Fruit fly (Drosophila melanogaster) whole organism, prepupa: Measurements from ENCODE around the gene CG6791.

Experiments used
- Blimp-1 ChIP-seq: fragments of 200-800 bp; sonication (Bioruptor generic); optimal IDR thresholded peaks from 3 replicates; lab custom pipeline; 2017; ENCODE audit warnings: missing biosample characterization, missing genetic modification characterization, mild to moderate bottlenecking, moderate library complexity, missing genetic modification reagents
- CG10631 ChIP-seq: fragments of 200-800 bp; sonication (Bioruptor generic); optimal IDR thresholded peaks from 2 replicates; lab custom pipeline; 2016; ENCODE audit warnings: missing biosample characterization, missing genetic modification characterization
- CG10669 ChIP-seq: fragments of 200-800 bp; sonication (Bioruptor generic); optimal IDR thresholded peaks from 3 replicates; lab custom pipeline; 2018; ENCODE audit warnings: missing biosample characterization, mild to moderate bottlenecking, missing genetic modification characterization, moderate library complexity
- CG11762 ChIP-seq: fragments of 200-800 bp; sonication (Bioruptor generic); optimal IDR thresholded peaks from 3 replicates; lab custom pipeline; 2016; ENCODE audit warnings: missing biosample characterization, missing genetic modification characterization; ENCODE audit not compliant: insufficient read depth
- CG11902 ChIP-seq: fragments of 200-800 bp; sonication (Bioruptor generic); optimal IDR thresholded peaks from 3 replicates; lab custom pipeline; 2016; ENCODE audit warnings: missing biosample characterization, missing genetic modification characterization
- CG1621 ChIP-seq: fragments of 200-800 bp; sonication (Bioruptor generic); optimal IDR thresholded peaks from 3 replicates; lab custom pipeline; 2018; ENCODE audit warnings: missing biosample characterization, mild to moderate bottlenecking, missing genetic modification characterization
- CG16779 ChIP-seq: fragments of 200-800 bp; sonication (Bioruptor generic); optimal IDR thresholded peaks from 3 replicates; lab custom pipeline; 2017; ENCODE audit warnings: missing biosample characterization, mild to moderate bottlenecking, missing genetic modification characterization
- CG3032 ChIP-seq: fragments of 200-800 bp; optimal IDR thresholded peaks from 2 replicates; lab custom pipeline; 2019; ENCODE audit warnings: missing biosample characterization, mild to moderate bottlenecking, missing genetic modification characterization, moderate library complexity
- CG31627 ChIP-seq: fragments of 200-800 bp; sonication (Bioruptor generic); optimal IDR thresholded peaks from 3 replicates; lab custom pipeline; 2016; ENCODE audit warnings: missing biosample characterization, missing genetic modification characterization
- CG32006 ChIP-seq: fragments of 200-800 bp; sonication (Bioruptor generic); optimal IDR thresholded peaks from 3 replicates; lab custom pipeline; 2017; ENCODE audit warnings: missing biosample characterization, mild to moderate bottlenecking, missing genetic modification characterization
- CG34406 ChIP-seq: fragments of 200-800 bp; sonication (Bioruptor generic); optimal IDR thresholded peaks from 3 replicates; lab custom pipeline; 2016; ENCODE audit warnings: missing biosample characterization, missing genetic modification characterization
- CG3919 ChIP-seq: fragments of 200-800 bp; sonication (Bioruptor generic); optimal IDR thresholded peaks from 3 replicates; lab custom pipeline; 2016; ENCODE audit warnings: missing biosample characterization, missing genetic modification characterization
- CG4318 ChIP-seq: fragments of 200-800 bp; sonication (Bioruptor generic); optimal IDR thresholded peaks from 3 replicates; lab custom pipeline; 2017; ENCODE audit warnings: missing biosample characterization, mild to moderate bottlenecking, missing genetic modification characterization
- CG6163 ChIP-seq: fragments of 200-800 bp; sonication (Bioruptor generic); IDR thresholded peaks from 3 replicates; pipeline ENCODE4 v1.3.6; 2022; ENCODE audit warnings: missing biosample characterization, missing genetic modification characterization
- CG6276 ChIP-seq: fragments of 200-800 bp; sonication (Bioruptor generic); optimal IDR thresholded peaks from 2 replicates; lab custom pipeline; 2017; ENCODE audit warnings: missing biosample characterization, mild to moderate bottlenecking, missing genetic modification characterization
- CG6792 ChIP-seq: fragments of 200-800 bp; sonication (Bioruptor generic); optimal IDR thresholded peaks from 3 replicates; lab custom pipeline; 2016; ENCODE audit warnings: missing biosample characterization, missing genetic modification characterization
- CG6808 ChIP-seq: fragments of 200-800 bp; sonication (Bioruptor generic); optimal IDR thresholded peaks from 3 replicates; lab custom pipeline; 2017; ENCODE audit warnings: missing biosample characterization, missing genetic modification characterization, mild to moderate bottlenecking, moderate library complexity, missing genetic modification reagents
- CG6854 ChIP-seq: fragments of 200-800 bp; sonication (Bioruptor generic); optimal IDR thresholded peaks from 2 replicates; lab custom pipeline; 2017; ENCODE audit warnings: missing biosample characterization, mild to moderate bottlenecking, missing genetic modification characterization
- CG7368 ChIP-seq: fragments of 200-800 bp; sonication (Bioruptor generic); optimal IDR thresholded peaks from 3 replicates; lab custom pipeline; 2016; ENCODE audit warnings: missing biosample characterization, missing genetic modification characterization
- CG8119 ChIP-seq: fragments of 200-800 bp; sonication (Bioruptor generic); IDR thresholded peaks from 3 replicates; pipeline ENCODE4 v1.3.6; 2022; ENCODE audit warnings: missing biosample characterization, missing genetic modification characterization
- CG8319 ChIP-seq: fragments of 200-800 bp; sonication (Bioruptor generic); optimal IDR thresholded peaks from 3 replicates; lab custom pipeline; 2016; ENCODE audit warnings: missing biosample characterization, missing genetic modification characterization
- CG8632 ChIP-seq: fragments of 200-800 bp; sonication (Bioruptor generic); optimal IDR thresholded peaks from 3 replicates; lab custom pipeline; 2016; ENCODE audit warnings: missing biosample characterization, missing genetic modification characterization
- CG9139 ChIP-seq: fragments of 200-800 bp; sonication (Bioruptor generic); optimal IDR thresholded peaks from 3 replicates; lab custom pipeline; 2017; ENCODE audit warnings: missing biosample characterization, mild to moderate bottlenecking, missing genetic modification characterization
- Eip75B ChIP-seq: fragments of 200-800 bp; sonication (Bioruptor generic); optimal IDR thresholded peaks from 3 replicates; lab custom pipeline; 2016; ENCODE audit warnings: missing biosample characterization, missing genetic modification characterization
- Eip78C ChIP-seq: fragments of 200-800 bp; sonication (Bioruptor generic); peaks from one replicate; lab custom pipeline; 2016; ENCODE audit warnings: missing biosample characterization, missing genetic modification characterization
- Eip93F ChIP-seq: fragments of 200-800 bp; sonication (Bioruptor generic); optimal IDR thresholded peaks from 2 replicates; lab custom pipeline; 2016; ENCODE audit warnings: missing biosample characterization, mild to moderate bottlenecking, missing genetic modification characterization
- Ets21C ChIP-seq: fragments of 200-800 bp; sonication (Bioruptor generic); optimal IDR thresholded peaks from 3 replicates; lab custom pipeline; 2016; ENCODE audit warnings: missing biosample characterization, missing genetic modification characterization
- Ets96B ChIP-seq: fragments of 200-800 bp; optimal IDR thresholded peaks from 2 replicates; lab custom pipeline; 2019; ENCODE audit warnings: missing biosample characterization, mild to moderate bottlenecking, missing genetic modification characterization, moderate library complexity
- Gug ChIP-seq: fragments of 200-800 bp; sonication (Bioruptor generic); IDR thresholded peaks from 2 replicates; pipeline ENCODE4 v1.3.6; 2022; ENCODE audit warnings: missing biosample characterization, missing genetic modification characterization
- Hr38 ChIP-seq: sonication (Bioruptor generic); optimal IDR thresholded peaks from 2 replicates; lab custom pipeline; 2016; ENCODE audit warnings: missing biosample characterization, missing genetic modification characterization
- Hr39 ChIP-seq: fragments of 200-800 bp; sonication (Bioruptor generic); optimal IDR thresholded peaks from 2 replicates; lab custom pipeline; 2016; ENCODE audit warnings: missing biosample characterization, missing genetic modification characterization
- Hr4 ChIP-seq: fragments of 200-800 bp; sonication (Bioruptor generic); optimal IDR thresholded peaks from 3 replicates; lab custom pipeline; 2016; ENCODE audit warnings: missing biosample characterization, missing genetic modification characterization
- Lpt ChIP-seq: fragments of 200-800 bp; sonication (Bioruptor generic); optimal IDR thresholded peaks from 3 replicates; lab custom pipeline; 2016; ENCODE audit warnings: missing biosample characterization, missing genetic modification characterization
- Met ChIP-seq: fragments of 200-800 bp; sonication (Bioruptor generic); optimal IDR thresholded peaks from 3 replicates; lab custom pipeline; 2016; ENCODE audit warnings: missing biosample characterization, missing genetic modification characterization
- Smox ChIP-seq: fragments of 200-800 bp; sonication (Bioruptor generic); optimal IDR thresholded peaks from 3 replicates; lab custom pipeline; 2016; ENCODE audit warnings: missing biosample characterization, missing genetic modification characterization
- Sox102F ChIP-seq: fragments of 200-800 bp; sonication (Bioruptor generic); optimal IDR thresholded peaks from 2 replicates; lab custom pipeline; 2016; ENCODE audit warnings: missing biosample characterization, mild to moderate bottlenecking, missing genetic modification characterization
- Sox14 ChIP-seq: fragments of 200-800 bp; sonication (Bioruptor generic); optimal IDR thresholded peaks from 3 replicates; lab custom pipeline; 2016; ENCODE audit warnings: missing biosample characterization, missing genetic modification characterization
- acj6 ChIP-seq: fragments of 200-800 bp; sonication (Bioruptor generic); optimal IDR thresholded peaks from 3 replicates; lab custom pipeline; 2016; ENCODE audit warnings: missing biosample characterization, missing genetic modification characterization
- cyc ChIP-seq: fragments of 200-800 bp; sonication (Bioruptor generic); optimal IDR thresholded peaks from 3 replicates; lab custom pipeline; 2016; ENCODE audit warnings: missing biosample characterization, missing genetic modification characterization
- dac ChIP-seq: fragments of 200-800 bp; sonication (Bioruptor generic); optimal IDR thresholded peaks from 2 replicates; lab custom pipeline; 2017; ENCODE audit warnings: missing biosample characterization, mild to moderate bottlenecking, missing genetic modification characterization
- eg ChIP-seq: fragments of 200-800 bp; sonication (Bioruptor generic); IDR thresholded peaks from 3 replicates; pipeline ENCODE4 v1.3.6; 2022; ENCODE audit warnings: missing biosample characterization, missing genetic modification characterization
- esn ChIP-seq: fragments of 200-800 bp; sonication (Bioruptor generic); optimal IDR thresholded peaks from 2 replicates; lab custom pipeline; 2016; ENCODE audit warnings: missing biosample characterization, mild to moderate bottlenecking, missing genetic modification characterization, moderate library complexity
- fd59A ChIP-seq: fragments of 200-800 bp; sonication (Bioruptor generic); optimal IDR thresholded peaks from 2 replicates; lab custom pipeline; 2017; ENCODE audit warnings: missing biosample characterization, mild to moderate bottlenecking, missing genetic modification characterization, missing genetic modification reagents
- fd85E ChIP-seq: fragments of 200-800 bp; sonication (Bioruptor generic); optimal IDR thresholded peaks from 3 replicates; lab custom pipeline; 2016; ENCODE audit warnings: missing biosample characterization, missing genetic modification characterization
- lz ChIP-seq: fragments of 200-800 bp; sonication (Bioruptor generic); optimal IDR thresholded peaks from 3 replicates; lab custom pipeline; 2016; ENCODE audit warnings: missing biosample characterization, missing genetic modification characterization
- net ChIP-seq: fragments of 200-800 bp; sonication (Bioruptor generic); optimal IDR thresholded peaks from 3 replicates; lab custom pipeline; 2016; ENCODE audit warnings: missing biosample characterization, missing genetic modification characterization
- pdm3 ChIP-seq: fragments of 200-800 bp; sonication (Bioruptor generic); optimal IDR thresholded peaks from 3 replicates; lab custom pipeline; 2016; ENCODE audit warnings: missing biosample characterization, missing genetic modification characterization
- spab ChIP-seq: fragments of 200-800 bp; sonication (Bioruptor generic); optimal IDR thresholded peaks from 2 replicates; lab custom pipeline; 2017; ENCODE audit warnings: missing biosample characterization, mild to moderate bottlenecking, missing genetic modification characterization, missing genetic modification reagents
- ss ChIP-seq, 2 experiments: fragments of 200-800 bp; sonication (Bioruptor generic); optimal IDR thresholded peaks; 2 replicates in 1 of 2; 3 replicates in 1 of 2; lab custom pipeline; 2017 to 2018; ENCODE audit warnings: mild to moderate bottlenecking in 2 of 2, missing biosample characterization in 2 of 2, missing genetic modification characterization in 2 of 2, moderate library complexity in 1 of 2
- svp ChIP-seq: fragments of 200-800 bp; sonication (Bioruptor generic); peaks from one replicate; lab custom pipeline; 2016; ENCODE audit warnings: missing biosample characterization, missing genetic modification characterization
- topi ChIP-seq: fragments of 200-800 bp; sonication (Bioruptor generic); optimal IDR thresholded peaks from 3 replicates; lab custom pipeline; 2016; ENCODE audit warnings: missing biosample characterization, missing genetic modification characterization
- vri ChIP-seq: fragments of 200-800 bp; sonication (Bioruptor generic); optimal IDR thresholded peaks from 3 replicates; lab custom pipeline; 2016; ENCODE audit warnings: missing biosample characterization, mild to moderate bottlenecking, missing genetic modification characterization

The CG6791 gene

dm6 chr3R:11619709-11620409 is 29.9 kb upstream of the CG6791 start, which contains the start of the genes Jupiter and CG14710:
Gene Jupiter (minus strand): TSS chr3R:11619906.
Gene CG14710 (plus strand): TSS chr3R:11620090.
- peak; percentile 36 for TF ChIP-seq topi (GFP tag; lab: Kevin White, UChicago)
- TF ChIP-seq CG32006 (GFP tag; lab: Kevin White, UChicago) = no peak
- TF ChIP-seq CG6792 (GFP tag; lab: Kevin White, UChicago) = peak; percentile 17
- peak; percentile 68 for TF ChIP-seq Eip78C (GFP tag; lab: Kevin White, UChicago)
- no peak for TF ChIP-seq CG9139 (GFP tag; lab: Kevin White, UChicago)
- no peak for TF ChIP-seq fd85E
- TF ChIP-seq Ets96B = peak; percentile 19
- TF ChIP-seq acj6 = peak; percentile 41
- TF ChIP-seq esn (GFP tag; lab: Kevin White, UChicago) = peak; percentile 56
- TF ChIP-seq svp (GFP tag; lab: Kevin White, UChicago) = no peak
- no peak for TF ChIP-seq vri (GFP tag; lab: Kevin White, UChicago)
- no peak for TF ChIP-seq net (GFP tag; lab: Kevin White, UChicago)
- TF ChIP-seq spab = no peak
- peak; percentile 37 for TF ChIP-seq Hr4 (GFP tag; lab: Kevin White, UChicago)
- no peak for TF ChIP-seq CG16779
- TF ChIP-seq Hr39 (GFP tag; lab: Kevin White, UChicago) = peak; percentile 65
- no peak for TF ChIP-seq CG8632
- no peak for TF ChIP-seq dac (GFP tag; lab: Kevin White, UChicago)
- TF ChIP-seq CG8319 = no peak
- TF ChIP-seq ss (GFP tag; optimal IDR thresholded peaks at IDR 0.05; lab: Kevin White, UChicago) = peak; percentile 52 to 61
- TF ChIP-seq Blimp-1 (GFP tag; lab: Kevin White, UChicago) = no peak
- TF ChIP-seq CG11762 = peak; percentile 27
- TF ChIP-seq cyc (GFP tag; lab: Kevin White, UChicago) = peak; percentile 72
- peak; percentile 78 for TF ChIP-seq CG31627 (GFP tag; lab: Kevin White, UChicago)
- no peak for TF ChIP-seq Hr38 (GFP tag; lab: Kevin White, UChicago)
- TF ChIP-seq CG6854 (GFP tag; lab: Kevin White, UChicago) = peak; percentile 54
- TF ChIP-seq Ets21C = peak; percentile 64
- TF ChIP-seq Smox = no peak
- TF ChIP-seq Eip93F (GFP tag; lab: Kevin White, UChicago) = no peak
- TF ChIP-seq Sox102F (GFP tag; lab: Kevin White, UChicago) = no peak
- TF ChIP-seq Sox14 (GFP tag; lab: Kevin White, UChicago) = peak; percentile 67
- no peak for TF ChIP-seq pdm3 (GFP tag; lab: Kevin White, UChicago)
- no peak for TF ChIP-seq CG6163
- no peak for TF ChIP-seq Eip75B
- TF ChIP-seq eg (GFP tag; lab: Robert Waterston, UW) = peak; percentile 70; the same call in 2 of the 3 replicates
- no peak for TF ChIP-seq CG34406 (GFP tag; lab: Kevin White, UChicago)
- TF ChIP-seq CG6808 (GFP tag; lab: Kevin White, UChicago) = no peak
- no peak for TF ChIP-seq Lpt (GFP tag; lab: Kevin White, UChicago)
- no peak for TF ChIP-seq CG6276 (GFP tag; lab: Kevin White, UChicago)
- TF ChIP-seq CG10631 (GFP tag; lab: Kevin White, UChicago) = no peak
- peak; percentile 22 for TF ChIP-seq CG11902 (GFP tag; lab: Kevin White, UChicago)
- TF ChIP-seq CG10669 (GFP tag; lab: Kevin White, UChicago) = no peak
- TF ChIP-seq CG4318 (GFP tag; lab: Kevin White, UChicago) = no peak
- TF ChIP-seq CG8119 (GFP tag; lab: Robert Waterston, UW) = peak; percentile 37; the same call in 1 of the 3 replicates
- peak; percentile 59 for TF ChIP-seq CG3919
- no peak for TF ChIP-seq fd59A (GFP tag; lab: Kevin White, UChicago)
- TF ChIP-seq Met (GFP tag; lab: Kevin White, UChicago) = no peak
- TF ChIP-seq CG1621 (tag; lab: Kevin White, UChicago) = peak; percentile 39
- peak; percentile 50; the same call in 1 of the 2 replicates for TF ChIP-seq Gug (GFP tag; lab: Robert Waterston, UW)
- TF ChIP-seq CG3032 = peak; percentile 52
- peak; percentile 73 for TF ChIP-seq lz (GFP tag; lab: Kevin White, UChicago)
- TF ChIP-seq CG7368 (GFP tag; lab: Kevin White, UChicago) = peak; percentile 6
